Worm (Caenorhabditis elegans) whole organism, early embryonic: ENCODE measurements around the gene cest-13.

Experiments
- B0310.2 ChIP-seq: sonication (generic microtip); optimal IDR thresholded peaks from 2 replicates; lab custom pipeline; 2016; ENCODE audit warnings: mild to moderate bottlenecking, missing genetic modification characterization, missing compliant biosample characterization
- aly-1 ChIP-seq: sonication (generic microtip); optimal IDR thresholded peaks from 2 replicates; lab custom pipeline; 2016; ENCODE audit warnings: missing genetic modification characterization, missing compliant biosample characterization
- ama-1 ChIP-seq: fragments of 150-350 bp; optimal IDR thresholded peaks from 2 replicates; lab custom pipeline; 2014
- ceh-13 ChIP-seq: fragments of 200-800 bp; sonication (Bioruptor generic); optimal IDR thresholded peaks from 2 replicates; lab custom pipeline; 2018; ENCODE audit warnings: mild to moderate bottlenecking, missing genetic modification characterization, missing compliant biosample characterization
- ceh-36 ChIP-seq: sonication (generic microtip); optimal IDR thresholded peaks from 2 replicates; lab custom pipeline; 2016; ENCODE audit warnings: missing genetic modification characterization, inconsistent platforms, missing compliant biosample characterization
- ets-7 ChIP-seq: sonication (generic microtip); optimal IDR thresholded peaks from 2 replicates; lab custom pipeline; 2016; ENCODE audit warnings: missing genotype, missing genetic modification characterization, missing compliant biosample characterization
- flt-1 ChIP-seq: fragments of 200-800 bp; sonication (Bioruptor generic); IDR thresholded peaks from 2 replicates; pipeline ENCODE4 v1.3.6; 2022; ENCODE audit warnings: missing genetic modification characterization, missing compliant biosample characterization
- hmbx-1 ChIP-seq: sonication (generic microtip); optimal IDR thresholded peaks from 2 replicates; lab custom pipeline; 2016; ENCODE audit warnings: mild to moderate bottlenecking, missing genetic modification characterization, missing compliant biosample characterization
- hnd-1 ChIP-seq: sonication (generic microtip); optimal IDR thresholded peaks from 2 replicates; lab custom pipeline; 2016; ENCODE audit warnings: missing genetic modification characterization, missing compliant biosample characterization
- pes-1 ChIP-seq: fragments of 200-800 bp; sonication (Bioruptor generic); IDR thresholded peaks from 2 replicates; pipeline ENCODE4 v1.3.6; 2022; ENCODE audit warnings: missing genetic modification reagents, missing genetic modification characterization, missing compliant biosample characterization
- scrt-1 ChIP-seq: fragments of 200-800 bp; sonication (Bioruptor generic); IDR thresholded peaks from 2 replicates; pipeline ENCODE4 v1.3.6; 2022; ENCODE audit warnings: missing genetic modification characterization, missing compliant biosample characterization
- sea-1 ChIP-seq: fragments of 200-800 bp; sonication (Bioruptor generic); conservative IDR thresholded peaks from 2 replicates; pipeline ENCODE4 v1.3.6; 2022; ENCODE audit warnings: missing genetic modification characterization, missing compliant biosample characterization
- tbx-11 ChIP-seq: fragments of 200-800 bp; sonication (Bioruptor generic); IDR thresholded peaks from 2 replicates; pipeline ENCODE4 v1.3.6; 2022; ENCODE audit warnings: missing genetic modification characterization, missing compliant biosample characterization
- tbx-37 ChIP-seq: fragments of 200-800 bp; sonication (Bioruptor generic); conservative IDR thresholded peaks from 2 replicates; pipeline ENCODE4 v1.3.6; 2022; ENCODE audit warnings: missing genetic modification reagents, missing genetic modification characterization, missing compliant biosample characterization

DNA sequence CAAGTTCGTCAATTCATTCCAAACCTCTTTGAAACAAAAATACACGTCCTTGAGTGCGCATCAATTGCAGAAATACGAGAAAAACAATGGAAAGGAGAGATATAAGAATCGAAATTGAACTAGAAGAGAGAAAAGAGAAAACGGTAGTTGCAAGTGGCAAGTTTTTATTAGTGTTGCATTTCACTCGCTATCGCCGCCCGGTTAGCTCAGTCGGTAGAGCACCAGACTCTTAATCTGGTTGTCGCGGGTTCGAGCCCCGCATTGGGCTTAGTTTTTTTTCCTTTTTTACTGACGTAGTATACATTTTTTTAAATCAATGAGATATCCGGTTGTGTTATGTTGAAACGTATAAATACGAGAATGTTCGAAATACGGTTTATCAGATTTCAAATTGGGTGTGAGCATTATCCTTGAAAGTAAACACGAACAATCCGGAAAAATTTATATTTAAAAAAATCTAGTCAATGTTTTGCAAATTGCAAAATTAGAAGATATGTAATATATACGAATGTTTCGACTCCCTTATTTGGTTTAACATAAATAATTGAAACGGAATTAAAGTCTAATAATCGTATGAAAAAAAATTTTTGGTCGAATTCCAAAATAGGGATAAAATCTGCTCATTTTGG is 21.5 kb downstream of the cest-13 start:
- no peak for TF ChIP-seq ama-1 (lab: Kevin White, UChicago)
- TF ChIP-seq flt-1 (GFP tag; lab: Robert Waterston, UW) = peak; percentile 42; the same call in 1 of the 2 replicates
- TF ChIP-seq B0310.2 (tag; lab: Kevin White, UChicago) = no peak
- peak; percentile 14 for TF ChIP-seq hnd-1 (tag; lab: Kevin White, UChicago)
- TF ChIP-seq ets-7 (tag; lab: Kevin White, UChicago) = no peak
- no peak; the same call in 1 of the 2 replicates for TF ChIP-seq pes-1 (GFP tag; lab: Robert Waterston, UW)
- no peak for TF ChIP-seq sea-1 (GFP tag; lab: Robert Waterston, UW)
- no peak for TF ChIP-seq hmbx-1
- 0 out of 2 replicates have a peak, but pooled peaks have one; percentile 36 for TF ChIP-seq scrt-1 (GFP tag; lab: Robert Waterston, UW)
- TF ChIP-seq tbx-37 (GFP tag; lab: Robert Waterston, UW) = 0 out of 2 replicates have a peak, but pooled peaks have one; percentile 22
- no peak for TF ChIP-seq ceh-13 (GFP tag; lab: Kevin White, UChicago)
- no peak for TF ChIP-seq aly-1 (tag; lab: Kevin White, UChicago)
- TF ChIP-seq tbx-11 (GFP tag; lab: Robert Waterston, UW) = peak; percentile 51; the same call in 1 of the 2 replicates
- no peak for TF ChIP-seq ceh-36 (tag; lab: Kevin White, UChicago)
